Worm (Caenorhabditis elegans) whole organism, early embryonic: ENCODE data around the gene frm-7.

Experiments
- B0310.2 ChIP-seq: sonication (generic microtip); optimal IDR thresholded peaks from 2 replicates; lab custom pipeline; 2016; ENCODE audit warnings: mild to moderate bottlenecking, missing genetic modification characterization, missing compliant biosample characterization
- F13C5.2 ChIP-seq: sonication (generic microtip); optimal IDR thresholded peaks from 2 replicates; lab custom pipeline; 2017; ENCODE audit warnings: mild to moderate bottlenecking, missing genetic modification characterization, inconsistent platforms, missing compliant biosample characterization
- aly-1 ChIP-seq: sonication (generic microtip); optimal IDR thresholded peaks from 2 replicates; lab custom pipeline; 2016; ENCODE audit warnings: missing genetic modification characterization, missing compliant biosample characterization
- ama-1 ChIP-seq: fragments of 150-350 bp; optimal IDR thresholded peaks from 2 replicates; lab custom pipeline; 2014
- ceh-13 ChIP-seq: fragments of 200-800 bp; sonication (Bioruptor generic); optimal IDR thresholded peaks from 2 replicates; lab custom pipeline; 2018; ENCODE audit warnings: mild to moderate bottlenecking, missing genetic modification characterization, missing compliant biosample characterization
- ceh-36 ChIP-seq: sonication (generic microtip); optimal IDR thresholded peaks from 2 replicates; lab custom pipeline; 2016; ENCODE audit warnings: missing genetic modification characterization, inconsistent platforms, missing compliant biosample characterization
- ets-7 ChIP-seq: sonication (generic microtip); optimal IDR thresholded peaks from 2 replicates; lab custom pipeline; 2016; ENCODE audit warnings: missing genotype, missing genetic modification characterization, missing compliant biosample characterization
- flt-1 ChIP-seq: fragments of 200-800 bp; sonication (Bioruptor generic); IDR thresholded peaks from 2 replicates; pipeline ENCODE4 v1.3.6; 2022; ENCODE audit warnings: missing genetic modification characterization, missing compliant biosample characterization
- hmbx-1 ChIP-seq: sonication (generic microtip); optimal IDR thresholded peaks from 2 replicates; lab custom pipeline; 2016; ENCODE audit warnings: mild to moderate bottlenecking, missing genetic modification characterization, missing compliant biosample characterization
- hmg-4 ChIP-seq: fragments of 200-800 bp; sonication (Bioruptor generic); optimal IDR thresholded peaks from 2 replicates; lab custom pipeline; 2018; ENCODE audit warnings: mild to moderate bottlenecking, missing genetic modification characterization, missing compliant biosample characterization
- hnd-1 ChIP-seq: sonication (generic microtip); optimal IDR thresholded peaks from 2 replicates; lab custom pipeline; 2016; ENCODE audit warnings: missing genetic modification characterization, missing compliant biosample characterization
- pes-1 ChIP-seq: fragments of 200-800 bp; sonication (Bioruptor generic); IDR thresholded peaks from 2 replicates; pipeline ENCODE4 v1.3.6; 2022; ENCODE audit warnings: missing genetic modification reagents, missing genetic modification characterization, missing compliant biosample characterization
- scrt-1 ChIP-seq: fragments of 200-800 bp; sonication (Bioruptor generic); IDR thresholded peaks from 2 replicates; pipeline ENCODE4 v1.3.6; 2022; ENCODE audit warnings: missing genetic modification characterization, missing compliant biosample characterization
- sea-1 ChIP-seq: fragments of 200-800 bp; sonication (Bioruptor generic); conservative IDR thresholded peaks from 2 replicates; pipeline ENCODE4 v1.3.6; 2022; ENCODE audit warnings: missing genetic modification characterization, missing compliant biosample characterization
- tbx-11 ChIP-seq: fragments of 200-800 bp; sonication (Bioruptor generic); IDR thresholded peaks from 2 replicates; pipeline ENCODE4 v1.3.6; 2022; ENCODE audit warnings: missing genetic modification characterization, missing compliant biosample characterization
- tbx-37 ChIP-seq: fragments of 200-800 bp; sonication (Bioruptor generic); conservative IDR thresholded peaks from 2 replicates; pipeline ENCODE4 v1.3.6; 2022; ENCODE audit warnings: missing genetic modification reagents, missing genetic modification characterization, missing compliant biosample characterization
- tra-4 ChIP-seq: sonication (generic microtip); optimal IDR thresholded peaks from 2 replicates; lab custom pipeline; 2017; ENCODE audit warnings: missing genetic modification characterization, missing compliant biosample characterization

frm-7 gene

DNA sequence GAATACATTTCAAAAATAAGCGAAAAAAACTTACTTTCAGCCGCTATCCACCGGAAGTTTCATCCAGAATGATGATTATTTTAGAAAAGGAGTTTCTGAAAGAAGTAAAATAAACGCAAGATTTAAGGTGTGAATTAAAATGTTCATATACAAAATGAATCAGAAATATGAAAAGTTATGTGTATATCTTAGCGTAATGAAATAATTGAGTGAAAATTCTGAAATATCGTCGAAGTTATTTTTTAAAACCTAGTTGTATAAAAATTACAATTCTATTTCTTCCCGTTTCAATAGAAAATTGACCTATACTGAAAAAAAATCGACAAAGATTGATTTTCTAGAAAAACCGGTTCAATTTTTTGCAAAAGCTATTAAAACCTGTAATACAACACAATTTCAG is 35.6 kb downstream of the frm-7 start, which contains the start of gene twk-13:
twk-13 (minus strand) TSS at position 101 of the 400 bp plus-strand sequence.
- TF ChIP-seq hmg-4 (GFP tag; lab: Kevin White, UChicago) (no peak), flt-1 (GFP tag; lab: Robert Waterston, UW) (no peak), tbx-11 (GFP tag; lab: Robert Waterston, UW) (no peak), ceh-36 (tag; lab: Kevin White, UChicago) (no peak), ama-1 (lab: Kevin White, UChicago) (no peak), pes-1 (GFP tag; lab: Robert Waterston, UW) (no peak)

DNA sequence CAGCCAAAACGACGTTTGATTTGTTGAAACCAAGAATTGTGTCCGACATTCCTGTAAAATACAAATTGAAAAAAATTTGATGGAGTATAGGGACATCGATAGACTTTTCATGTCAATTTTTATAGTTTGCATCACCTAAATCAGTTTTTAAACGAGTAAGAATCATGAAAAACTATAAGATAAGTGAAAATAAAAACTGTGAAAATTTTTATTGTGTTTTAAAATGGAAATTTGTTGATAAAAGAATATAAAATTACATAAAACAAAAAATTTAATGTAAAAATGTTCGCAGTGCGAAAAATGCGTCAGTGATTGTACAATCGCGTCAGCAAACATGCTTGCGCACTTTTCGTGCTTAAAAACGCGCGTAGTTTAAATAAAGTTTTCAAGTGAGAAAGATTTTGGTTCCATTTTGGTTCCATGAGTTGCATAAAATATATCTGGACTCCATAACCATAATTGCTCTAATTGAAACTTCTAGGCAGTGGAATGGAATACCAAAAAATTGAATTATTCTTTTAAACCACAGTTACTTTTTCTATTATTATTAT is 41.2 kb downstream of the frm-7 start, which contains the start of gene tomm-20:
tomm-20 (minus strand) TSS at position 51 of the 551 bp plus-strand sequence.
- TF ChIP-seq flt-1 (GFP tag; lab: Robert Waterston, UW) (peak; percentile 65; the same call in 1 of the 2 replicates), scrt-1 (GFP tag; lab: Robert Waterston, UW) (peak; percentile 72), sea-1 (no peak), hnd-1 (tag; lab: Kevin White, UChicago) (peak; percentile 29), ceh-36 (tag; lab: Kevin White, UChicago) (peak; percentile 36), tra-4 (tag; lab: Kevin White, UChicago) (no peak), aly-1 (tag; lab: Kevin White, UChicago) (no peak), F13C5.2 (tag; lab: Kevin White, UChicago) (peak; percentile 91), pes-1 (GFP tag; lab: Robert Waterston, UW) (peak; percentile 60; the same call in 1 of the 2 replicates), ama-1 (lab: Kevin White, UChicago) (no peak), ets-7 (tag; lab: Kevin White, UChicago) (no peak), tbx-11 (GFP tag; lab: Robert Waterston, UW) (peak; percentile 76), hmg-4 (GFP tag; lab: Kevin White, UChicago) (no peak), tbx-37 (GFP tag; lab: Robert Waterston, UW) (peak; percentile 50; the same call in 1 of the 2 replicates), ceh-13 (GFP tag; lab: Kevin White, UChicago) (peak; percentile 2), B0310.2 (no peak), hmbx-1 (tag; lab: Kevin White, UChicago) (peak; percentile 2)

DNA sequence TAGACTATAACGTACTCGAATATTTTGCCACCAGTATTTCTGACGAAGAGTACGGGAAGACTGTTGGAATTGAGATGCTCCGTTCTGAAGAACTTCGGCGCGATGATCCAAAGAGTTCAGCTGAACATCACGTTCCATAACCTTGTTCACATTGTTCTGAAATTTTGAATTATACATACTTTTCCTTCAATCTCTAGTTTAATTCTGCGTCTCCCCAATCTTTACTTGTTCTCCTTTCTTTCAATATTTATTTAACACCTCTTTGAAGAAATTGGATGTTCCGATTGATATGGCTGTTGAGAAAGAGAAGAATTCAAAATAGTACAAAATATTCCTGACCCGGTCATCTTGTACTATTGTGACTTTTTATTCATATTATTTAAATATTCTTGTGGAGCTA is 42.6 kb downstream of the frm-7 start, which contains the start of gene F23H12.3:
F23H12.3 (plus strand) TSS at position 301 of the 400 bp plus-strand sequence.
- no peak for TF ChIP-seq scrt-1 (GFP tag; lab: Robert Waterston, UW)
- TF ChIP-seq aly-1 (tag; lab: Kevin White, UChicago): no peak
- no peak for TF ChIP-seq flt-1 (GFP tag; lab: Robert Waterston, UW)
- no peak for TF ChIP-seq hmg-4 (GFP tag; lab: Kevin White, UChicago)
- no peak for TF ChIP-seq tbx-11 (GFP tag; lab: Robert Waterston, UW)

DNA sequence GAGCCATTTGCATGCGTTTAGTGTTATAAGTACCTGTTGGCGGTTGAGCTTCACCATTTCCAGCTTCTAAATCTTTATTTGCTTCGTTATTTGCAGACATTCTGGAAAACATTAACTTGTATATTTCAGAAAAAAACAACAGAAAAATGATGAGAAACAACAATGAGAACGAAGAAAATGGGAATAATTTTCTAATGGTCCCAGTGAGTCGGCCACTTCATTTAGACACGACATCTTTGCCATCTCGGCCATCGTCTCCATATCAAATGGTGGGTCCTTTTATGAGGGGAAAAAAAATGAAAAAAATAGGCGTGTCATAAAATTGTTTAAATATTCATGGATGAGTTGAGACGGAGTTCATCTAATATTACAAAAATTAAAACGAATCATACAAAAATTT is 43.5 kb downstream of the frm-7 start, which contains the start of gene snb-2:
snb-2 (minus strand) TSS at position 101 of the 400 bp plus-strand sequence.
- TF ChIP-seq ceh-13 (GFP tag; lab: Kevin White, UChicago) (no peak), tra-4 (tag; lab: Kevin White, UChicago) (no peak), hmg-4 (GFP tag; lab: Kevin White, UChicago) (no peak), ceh-36 (tag; lab: Kevin White, UChicago) (no peak), scrt-1 (GFP tag; lab: Robert Waterston, UW) (no peak), ets-7 (tag; lab: Kevin White, UChicago) (no peak), tbx-11 (GFP tag; lab: Robert Waterston, UW) (no peak), sea-1 (no peak), F13C5.2 (tag; lab: Kevin White, UChicago) (no peak), hmbx-1 (tag; lab: Kevin White, UChicago) (no peak), ama-1 (lab: Kevin White, UChicago) (no peak), aly-1 (tag; lab: Kevin White, UChicago) (no peak), B0310.2 (no peak), tbx-37 (GFP tag; lab: Robert Waterston, UW) (no peak)

DNA sequence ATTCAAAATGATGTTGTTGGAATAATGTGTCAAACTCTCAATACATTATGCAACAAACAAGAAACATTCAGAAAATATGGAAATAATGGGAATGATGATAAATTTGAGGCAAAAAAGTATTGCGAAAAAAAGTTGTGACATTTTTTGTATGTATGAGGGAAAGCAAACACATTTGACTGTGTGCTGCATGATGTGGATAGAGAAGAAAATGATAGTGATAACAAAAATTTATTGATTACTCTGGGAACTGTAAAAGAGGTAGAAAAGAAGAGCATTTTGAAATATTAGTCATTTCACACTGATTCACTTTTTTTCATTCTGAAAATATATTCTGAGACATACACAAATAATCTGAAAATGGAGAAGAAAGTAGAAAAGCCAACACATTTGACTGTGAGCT is 45.6 kb downstream of the frm-7 start:
- no peak for TF ChIP-seq ceh-13 (GFP tag; lab: Kevin White, UChicago)
- TF ChIP-seq hmbx-1 (tag; lab: Kevin White, UChicago): no peak
- no peak for TF ChIP-seq hnd-1 (tag; lab: Kevin White, UChicago)
- no peak for TF ChIP-seq pes-1 (GFP tag; lab: Robert Waterston, UW)
- TF ChIP-seq tra-4 (tag; lab: Kevin White, UChicago): no peak
- no peak for TF ChIP-seq ceh-36 (tag; lab: Kevin White, UChicago)
- TF ChIP-seq aly-1 (tag; lab: Kevin White, UChicago): no peak
- TF ChIP-seq F13C5.2 (tag; lab: Kevin White, UChicago): no peak

DNA sequence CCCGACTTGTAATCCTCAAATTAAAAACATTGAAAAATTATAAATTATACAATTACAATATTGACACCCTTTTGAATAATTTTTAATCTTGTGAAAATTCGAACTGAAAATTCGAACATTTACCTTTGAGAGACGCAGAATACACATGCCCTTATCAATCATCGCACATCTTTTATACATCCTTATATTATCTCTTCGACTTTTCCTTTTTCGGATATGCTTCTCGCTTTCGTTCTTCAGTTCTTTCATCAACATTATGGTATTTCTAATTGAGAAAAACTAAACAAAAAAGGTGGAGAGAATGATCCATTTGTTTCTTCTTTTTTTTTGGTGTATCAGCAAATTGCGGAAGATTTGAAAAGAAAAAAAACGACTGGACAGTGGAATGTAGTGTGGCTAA is 47.1 kb downstream of the frm-7 start:
- no peak for TF ChIP-seq ets-7 (tag; lab: Kevin White, UChicago)
- no peak for TF ChIP-seq sea-1
- TF ChIP-seq ceh-13 (GFP tag; lab: Kevin White, UChicago): no peak
- no peak for TF ChIP-seq hnd-1 (tag; lab: Kevin White, UChicago)

DNA sequence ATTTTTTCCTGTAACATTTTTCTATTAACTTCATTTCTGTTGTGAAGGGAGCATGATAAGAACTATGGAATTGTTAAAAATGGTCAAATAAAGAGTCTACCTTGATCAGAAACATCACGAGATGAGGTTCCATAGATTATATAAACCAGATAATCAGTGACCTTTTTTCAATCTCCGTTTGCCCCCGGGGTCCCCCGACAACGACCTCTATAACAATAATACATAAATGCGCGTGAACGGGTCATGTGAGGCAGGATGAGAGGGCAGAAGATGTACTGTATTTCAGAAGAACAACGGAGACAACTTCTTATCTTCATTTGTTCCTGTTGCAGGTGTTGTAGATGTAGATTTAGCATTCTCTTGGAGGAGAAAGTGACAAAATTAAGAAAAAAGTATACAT is 49.6 kb downstream of the frm-7 start:
- TF ChIP-seq pes-1 (GFP tag; lab: Robert Waterston, UW): no peak
- TF ChIP-seq ets-7 (tag; lab: Kevin White, UChicago): no peak
- no peak for TF ChIP-seq sea-1
- TF ChIP-seq aly-1 (tag; lab: Kevin White, UChicago): no peak
- no peak for TF ChIP-seq tbx-37 (GFP tag; lab: Robert Waterston, UW)
- no peak for TF ChIP-seq tbx-11 (GFP tag; lab: Robert Waterston, UW)
- TF ChIP-seq F13C5.2 (tag; lab: Kevin White, UChicago): no peak
- TF ChIP-seq ama-1 (lab: Kevin White, UChicago): no peak
- no peak for TF ChIP-seq hnd-1 (tag; lab: Kevin White, UChicago)
